Fruit fly (Drosophila melanogaster): ENCODE results near the gene mei-38.

Gene mei-38

DNA sequence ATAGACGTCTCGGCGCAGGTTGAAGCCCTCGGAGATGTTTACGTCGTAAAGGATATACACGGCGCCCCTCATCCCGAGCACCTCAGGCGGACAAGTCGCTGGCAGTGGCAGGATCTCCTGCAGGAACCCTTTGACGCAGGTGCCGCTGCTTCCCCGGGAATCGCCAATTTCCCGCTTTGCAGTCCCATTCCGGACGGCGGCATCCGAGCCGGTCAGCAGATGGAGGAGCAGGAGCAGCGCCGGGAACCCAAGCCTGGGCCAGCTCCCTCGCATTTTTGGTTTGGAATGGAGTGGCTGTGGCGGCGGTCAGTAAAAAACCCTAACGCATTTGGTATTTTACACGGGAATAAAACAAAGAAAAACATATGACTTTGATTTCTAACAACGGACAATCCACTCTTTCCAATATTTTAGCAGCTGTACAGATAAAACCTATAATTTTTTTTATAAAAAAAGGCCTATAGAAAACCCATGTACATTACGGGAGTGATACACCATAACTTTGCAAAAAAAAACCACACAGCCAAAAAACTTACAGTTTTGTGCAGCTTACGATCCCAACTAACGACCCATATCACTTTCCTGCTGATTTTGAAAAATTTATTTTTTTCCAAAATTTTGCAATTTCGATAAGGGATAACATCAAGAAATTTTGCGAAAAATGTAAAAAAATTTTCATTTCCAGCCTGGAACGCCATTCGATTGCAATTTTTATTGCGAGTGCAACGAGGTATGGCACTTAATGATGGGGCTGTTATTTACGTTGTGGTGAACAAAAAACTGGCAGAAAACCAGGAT, 11.0 kb upstream of the mei-38 start, which contains the start of the genes O-fut2 and CG14777 (continued):
- 0 out of 2 replicates have a peak, but pooled peaks have one; percentile 32 for TF ChIP-seq CG14441 (GFP tag; IDR thresholded peaks at IDR 0.05)
- TF ChIP-seq CG7745 (tag; optimal IDR thresholded peaks at IDR 0.05) = no peak
- no peak for TF ChIP-seq Ets65A (GFP tag)
- no peak for TF ChIP-seq maf-S (GFP tag; optimal IDR thresholded peaks at IDR 0.05)
- no peak for TF ChIP-seq repo (GFP tag; optimal IDR thresholded peaks at IDR 0.05)
- no peak for TF ChIP-seq CG10267 (tag; optimal IDR thresholded peaks at IDR 0.05)
- TF ChIP-seq CG2712 (tag; optimal IDR thresholded peaks at IDR 0.05) = no peak
- TF ChIP-seq Hmx (GFP tag; optimal IDR thresholded peaks at IDR 0.05) = no peak
- no peak for TF ChIP-seq Fer3 (tag; optimal IDR thresholded peaks at IDR 0.05)
- no peak for TF ChIP-seq ato (GFP tag; IDR thresholded peaks at IDR 0.05; ENCODE audit: partially characterized antibody)
- no peak for TF ChIP-seq CG12744 (GFP tag; optimal IDR thresholded peaks at IDR 0.05)
- TF ChIP-seq CG13123 (GFP tag; optimal IDR thresholded peaks at IDR 0.05) = no peak
- TF ChIP-seq seq (GFP tag; IDR thresholded peaks at IDR 0.05) = no peak
- no peak for TF ChIP-seq sima (GFP tag; optimal IDR thresholded peaks at IDR 0.05)
- no peak for TF ChIP-seq D (optimal IDR thresholded peaks at IDR 0.05)
- TF ChIP-seq D (GFP tag; optimal IDR thresholded peaks at IDR 0.05) = no peak
- no peak for TF ChIP-seq C15 (GFP tag; IDR thresholded peaks at IDR 0.05)
- TF ChIP-seq sr (GFP tag; IDR thresholded peaks at IDR 0.05) = 0 out of 3 replicates have a peak, but pooled peaks have one; percentile 7
- TF ChIP-seq CG1529 (GFP tag; optimal IDR thresholded peaks at IDR 0.05) = no peak
- no peak for TF ChIP-seq CG1603 (tag; optimal IDR thresholded peaks at IDR 0.05)
- TF ChIP-seq tin (GFP tag; optimal IDR thresholded peaks at IDR 0.05) = no peak
- TF ChIP-seq CG12236 (GFP tag; optimal IDR thresholded peaks at IDR 0.05) = no peak
- TF ChIP-seq az2 (GFP tag; optimal IDR thresholded peaks at IDR 0.05) = peak; percentile 9
- TF ChIP-seq luna (GFP tag; optimal IDR thresholded peaks at IDR 0.05) = no peak
- TF ChIP-seq H2.0 (GFP tag; IDR thresholded peaks at IDR 0.05) = no peak
- no peak for TF ChIP-seq CG1602 (GFP tag; optimal IDR thresholded peaks at IDR 0.05)
- TF ChIP-seq CG9797 (GFP tag; optimal IDR thresholded peaks at IDR 0.05) = peak; percentile 7
- no peak for TF ChIP-seq prd (optimal IDR thresholded peaks at IDR 0.05)
- TF ChIP-seq prd (GFP tag; IDR thresholded peaks at IDR 0.05) = peak; percentile 21; the same call in 1 of the 3 replicates
- TF ChIP-seq Ada2b (GFP tag; IDR thresholded peaks at IDR 0.05) = no peak
- TF ChIP-seq kah (GFP tag; optimal IDR thresholded peaks at IDR 0.05) = no peak
- TF ChIP-seq Dip3 (GFP tag; optimal IDR thresholded peaks at IDR 0.05) = no peak
- no peak for TF ChIP-seq amos (GFP tag; IDR thresholded peaks at IDR 0.05; ENCODE audit: partially characterized antibody)
- TF ChIP-seq bbx (GFP tag; IDR thresholded peaks at IDR 0.05; ENCODE audit: partially characterized antibody) = no peak
- no peak for TF ChIP-seq CG7987 (GFP tag; optimal IDR thresholded peaks at IDR 0.05)
- peak; percentile 42; the same call in 2 of the 3 replicates for TF ChIP-seq row (GFP tag; IDR thresholded peaks at IDR 0.05)
- TF ChIP-seq CG4707 (GFP tag; optimal IDR thresholded peaks at IDR 0.05) = no peak
- TF ChIP-seq CG34224 (GFP tag; IDR thresholded peaks at IDR 0.05; ENCODE audit: partially characterized antibody) = no peak
- TF ChIP-seq CG8388 (GFP tag; optimal IDR thresholded peaks at IDR 0.05) = no peak
- no peak for TF ChIP-seq CG9727 (GFP tag; optimal IDR thresholded peaks at IDR 0.05)
- TF ChIP-seq CG17829 (tag; optimal IDR thresholded peaks at IDR 0.05) = no peak
- TF ChIP-seq CG7357 (GFP tag; IDR thresholded peaks at IDR 0.05) = no peak; the same call in 2 of the 3 replicates
- no peak for TF ChIP-seq CG6683 (GFP tag; optimal IDR thresholded peaks at IDR 0.05)
- no peak for TF ChIP-seq chif (GFP tag; optimal IDR thresholded peaks at IDR 0.05)
- peak; percentile 60 for TF ChIP-seq MESR4 (GFP tag; optimal IDR thresholded peaks at IDR 0.05)
- no peak for TF ChIP-seq BEAF-32 (GFP tag; optimal IDR thresholded peaks at IDR 0.05)
- TF ChIP-seq bab2 (GFP tag; optimal IDR thresholded peaks at IDR 0.05) = no peak
- TF ChIP-seq bowl (GFP tag; IDR thresholded peaks at IDR 0.05) = no peak
- TF ChIP-seq CG2120 (GFP tag; optimal IDR thresholded peaks at IDR 0.05) = peak; percentile 13
- TF ChIP-seq sisA (GFP tag; IDR thresholded peaks at IDR 0.05) = no peak
- TF ChIP-seq btn (GFP tag; optimal IDR thresholded peaks at IDR 0.05) = no peak
